Fruit fly (Drosophila melanogaster): Measurements from ENCODE around the gene Kul.

The Kul gene

DNA sequence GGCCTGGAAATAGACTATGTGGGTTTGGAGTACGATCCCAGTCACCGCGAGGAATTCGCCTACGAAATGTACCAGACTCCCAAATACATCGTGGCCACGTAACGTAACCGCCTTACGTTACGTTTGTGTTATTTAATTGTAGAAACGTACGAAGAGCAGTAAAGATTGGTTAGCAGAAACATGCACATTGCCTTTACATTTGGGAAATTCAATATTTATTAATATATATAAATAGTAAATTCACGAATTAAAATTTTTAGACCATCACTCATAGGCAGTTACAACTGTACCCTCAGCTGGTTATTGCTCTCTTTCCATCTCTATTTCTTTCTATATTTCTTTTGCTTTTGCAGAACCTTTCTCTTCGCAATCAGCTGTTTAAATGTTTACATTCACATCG, 12.3 kb downstream of the Kul start, which contains the start of gene Gnpnat (continued):
- TF ChIP-seq CG3281 (GFP tag; optimal IDR thresholded peaks at IDR 0.05) (peak; percentile 55), sens (GFP tag) (peak; percentile 80), Atf-2 (GFP tag; optimal IDR thresholded peaks at IDR 0.05) (no peak), CG13287 (GFP tag; IDR thresholded peaks at IDR 0.05; ENCODE audit: partially characterized antibody) (no peak), CG3995 (GFP tag; optimal IDR thresholded peaks at IDR 0.05) (no peak), CG7963 (GFP tag; IDR thresholded peaks at IDR 0.05; ENCODE audit: partially characterized antibody) (no peak), Nf-YB (GFP tag; optimal IDR thresholded peaks at IDR 0.05) (peak; percentile 8), ranshi (GFP tag; IDR thresholded peaks at IDR 0.05) (no peak), wdn (GFP tag; IDR thresholded peaks at IDR 0.05) (no peak), CG12219 (GFP tag; optimal IDR thresholded peaks at IDR 0.05) (peak; percentile 41), CG31441 (GFP tag; IDR thresholded peaks at IDR 0.05) (no peak), oc (tag; optimal IDR thresholded peaks at IDR 0.05) (peak; percentile 36), sna (GFP tag; IDR thresholded peaks at IDR 0.05; ENCODE audit: partially characterized antibody) (no peak), gem (tag; optimal IDR thresholded peaks at IDR 0.05) (peak; percentile 83), CG2199 (GFP tag; IDR thresholded peaks at IDR 0.05) (no peak), knrl (GFP tag; IDR thresholded peaks at IDR 0.05; ENCODE audit: partially characterized antibody) (no peak), nmo (GFP tag; optimal IDR thresholded peaks at IDR 0.05) (peak; percentile 54), CG2875 (GFP tag; optimal IDR thresholded peaks at IDR 0.05) (peak; percentile 35), CG5245 (GFP tag; optimal IDR thresholded peaks at IDR 0.05) (peak; percentile 12), sob (GFP tag; IDR thresholded peaks at IDR 0.05) (no peak), Bdp1 (GFP tag; optimal IDR thresholded peaks at IDR 0.05) (no peak), CG14860 (GFP tag; IDR thresholded peaks at IDR 0.05; ENCODE audit: partially characterized antibody) (no peak), Med (GFP tag) (peak; percentile 44), Ets65A (GFP tag) (no peak), inv (GFP tag; IDR thresholded peaks at IDR 0.05; ENCODE audit: partially characterized antibody) (no peak), kah (GFP tag; optimal IDR thresholded peaks at IDR 0.05) (no peak), CG31365 (tag; optimal IDR thresholded peaks at IDR 0.05) (no peak), dpn (GFP tag; optimal IDR thresholded peaks at IDR 0.05) (peak in 1 of 2 experiments; percentile 55), bowl (GFP tag; IDR thresholded peaks at IDR 0.05) (no peak), Dfd (GFP tag; optimal IDR thresholded peaks at IDR 0.05) (no peak), CG8944 (GFP tag; optimal IDR thresholded peaks at IDR 0.05) (no peak), Gsc (GFP tag; IDR thresholded peaks at IDR 0.05) (no peak), CG6175 (GFP tag; IDR thresholded peaks at IDR 0.05) (no peak), sd (tag; optimal IDR thresholded peaks at IDR 0.05) (peak; percentile 8), toy (GFP tag; IDR thresholded peaks at IDR 0.05) (no peak), mirr (GFP tag; optimal IDR thresholded peaks at IDR 0.05) (no peak), da (GFP tag; optimal IDR thresholded peaks at IDR 0.05) (no peak), CG9609 (GFP tag; optimal IDR thresholded peaks at IDR 0.05) (no peak), CG9932 (GFP tag; IDR thresholded peaks at IDR 0.05) (no peak), fru (optimal IDR thresholded peaks at IDR 0.05) (no peak), CG15601 (tag; optimal IDR thresholded peaks at IDR 0.05) (peak; percentile 42), CG32767 (GFP tag; IDR thresholded peaks at IDR 0.05) (no peak), wor (GFP tag; IDR thresholded peaks at IDR 0.05) (no peak), BtbVII (GFP tag; optimal IDR thresholded peaks at IDR 0.05) (peak; percentile 50), croc (GFP tag; conservative IDR thresholded peaks at IDR 0.05) (no peak), CG8359 (GFP tag; optimal IDR thresholded peaks at IDR 0.05; ENCODE audit: borderline replicate concordance) (no peak), CG10209 (GFP tag; optimal IDR thresholded peaks at IDR 0.05) (peak; percentile 45), pros (GFP tag; optimal IDR thresholded peaks at IDR 0.05) (no peak), CG14710 (tag; optimal IDR thresholded peaks at IDR 0.05) (peak; percentile 32), bab2 (GFP tag; optimal IDR thresholded peaks at IDR 0.05) (no peak), Ravus (GFP tag; IDR thresholded peaks at IDR 0.05) (no peak), crc (GFP tag; optimal IDR thresholded peaks at IDR 0.05) (no peak)

Measured in whole organism, embryonic.